Worm (Caenorhabditis elegans): ENCODE data around the gene srg-56.

- TF ChIP-seq ceh-13 (GFP tag; optimal IDR thresholded peaks at IDR 0.05) (no peak), hnd-1 (tag; optimal IDR thresholded peaks at IDR 0.05) (no peak), ama-1 (optimal IDR thresholded peaks at IDR 0.05) (no peak), ets-7 (tag; optimal IDR thresholded peaks at IDR 0.05) (no peak), pes-1 (GFP tag; IDR thresholded peaks at IDR 0.05) (no peak), hmg-4 (GFP tag; optimal IDR thresholded peaks at IDR 0.05) (no peak), hmbx-1 (tag; optimal IDR thresholded peaks at IDR 0.05) (no peak), flt-1 (GFP tag; IDR thresholded peaks at IDR 0.05) (no peak), aly-1 (tag; optimal IDR thresholded peaks at IDR 0.05) (no peak)
These were observed 17.3 kb downstream of the srg-56 start, which contains the start of gene srt-27 for ce11 chrV:2720763-2721162.

Measured in whole organism, early embryonic.